Fruit fly (Drosophila melanogaster) whole organism, embryonic: ENCODE results near the gene Msh6.

Experiments
- Abd-B ChIP-seq: fragments of 200-800 bp; sonication (Bioruptor generic); optimal IDR thresholded peaks from 2 replicates; lab custom pipeline; 2018; ENCODE audit warnings: missing biosample characterization, mild to moderate bottlenecking, missing genetic modification characterization, moderate library complexity
- B-H2 ChIP-seq: fragments of 200-800 bp; sonication (Bioruptor generic); optimal IDR thresholded peaks from 2 replicates; lab custom pipeline; 2018; ENCODE audit warnings: missing biosample characterization, mild to moderate bottlenecking, missing genetic modification characterization
- Blimp-1 ChIP-seq: fragments of 200-800 bp; sonication (Bioruptor generic); optimal IDR thresholded peaks from 3 replicates; lab custom pipeline; 2018; ENCODE audit warnings: missing biosample characterization, missing genetic modification characterization, mild to moderate bottlenecking, moderate library complexity, missing genetic modification reagents
- CG10209 ChIP-seq: fragments of 200-800 bp; sonication (Bioruptor generic); optimal IDR thresholded peaks from 3 replicates; lab custom pipeline; 2017; ENCODE audit warnings: missing biosample characterization, mild to moderate bottlenecking, missing genetic modification characterization, missing genetic modification reagents
- CG10267 ChIP-seq: fragments of 200-800 bp; sonication (Bioruptor generic); optimal IDR thresholded peaks from 2 replicates; lab custom pipeline; 2018; ENCODE audit warnings: missing biosample characterization, mild to moderate bottlenecking, missing genetic modification characterization, moderate library complexity
- CG10321 ChIP-seq: fragments of 200-800 bp; sonication (Bioruptor generic); IDR thresholded peaks from 2 replicates; pipeline ENCODE4 v1.3.6; 2022; ENCODE audit warnings: missing biosample characterization, missing genetic modification characterization
- CG10366 ChIP-seq: fragments of 200-800 bp; sonication (Bioruptor generic); IDR thresholded peaks from 2 replicates; pipeline ENCODE4 v1.3.6; 2022; ENCODE audit warnings: missing biosample characterization, missing genetic modification characterization
- CG10431 ChIP-seq: fragments of 200-800 bp; sonication (Bioruptor generic); optimal IDR thresholded peaks from 3 replicates; lab custom pipeline; 2018; ENCODE audit warnings: missing biosample characterization, mild to moderate bottlenecking, missing genetic modification characterization
- CG11504 ChIP-seq: fragments of 200-800 bp; sonication (Bioruptor generic); optimal IDR thresholded peaks from 3 replicates; lab custom pipeline; 2019; ENCODE audit warnings: missing biosample characterization, mild to moderate bottlenecking, missing genetic modification characterization, moderate library complexity
- CG12391 ChIP-seq: fragments of 200-800 bp; sonication (Bioruptor generic); optimal IDR thresholded peaks from 3 replicates; lab custom pipeline; 2018; ENCODE audit warnings: missing biosample characterization, mild to moderate bottlenecking, missing genetic modification characterization, moderate library complexity
- CG12769 ChIP-seq: fragments of 200-800 bp; sonication (Bioruptor generic); optimal IDR thresholded peaks from 2 replicates; lab custom pipeline; 2019; ENCODE audit warnings: missing biosample characterization, mild to moderate bottlenecking, missing genetic modification characterization, moderate library complexity
- CG14441 ChIP-seq: fragments of 200-800 bp; sonication (Bioruptor generic); IDR thresholded peaks from 2 replicates; pipeline ENCODE4 v1.3.6; 2022; ENCODE audit warnings: missing biosample characterization, missing genetic modification characterization
- CG17361 ChIP-seq: fragments of 200-800 bp; sonication (Bioruptor generic); IDR thresholded peaks from 3 replicates; pipeline ENCODE4 v1.3.6; 2022; ENCODE audit warnings: missing biosample characterization, missing genetic modification characterization
- CG17829 ChIP-seq: fragments of 200-800 bp; optimal IDR thresholded peaks from 2 replicates; lab custom pipeline; 2019; ENCODE audit warnings: missing biosample characterization, mild to moderate bottlenecking, missing genetic modification characterization, moderate library complexity
- CG1832 ChIP-seq: fragments of 200-800 bp; sonication (Bioruptor generic); optimal IDR thresholded peaks from 2 replicates; lab custom pipeline; 2017; ENCODE audit warnings: missing biosample characterization, mild to moderate bottlenecking, missing genetic modification characterization, inconsistent platforms
- CG2712 ChIP-seq: fragments of 200-800 bp; optimal IDR thresholded peaks from 3 replicates; lab custom pipeline; 2019; ENCODE audit warnings: missing biosample characterization, mild to moderate bottlenecking, missing genetic modification characterization, moderate library complexity
- CG30403 ChIP-seq: fragments of 200-800 bp; sonication (Bioruptor generic); optimal IDR thresholded peaks from 3 replicates; lab custom pipeline; 2016; ENCODE audit warnings: missing biosample characterization, missing genetic modification characterization
- CG3065 ChIP-seq: fragments of 200-800 bp; sonication (Bioruptor generic); optimal IDR thresholded peaks from 2 replicates; lab custom pipeline; 2016; ENCODE audit warnings: missing biosample characterization, missing genetic modification characterization
- CG32532 ChIP-seq: fragments of 200-800 bp; sonication (Bioruptor generic); IDR thresholded peaks from 2 replicates; pipeline ENCODE4 v1.3.6; 2022; ENCODE audit warnings: missing biosample characterization, missing genetic modification characterization
- Drgx ChIP-seq: fragments of 200-800 bp; sonication (Bioruptor generic); IDR thresholded peaks from 2 replicates; pipeline ENCODE4 v1.3.6; 2022; ENCODE audit warnings: missing biosample characterization, missing genetic modification characterization
- H2.0 ChIP-seq: fragments of 200-800 bp; sonication (Bioruptor generic); IDR thresholded peaks from 2 replicates; pipeline ENCODE4 v1.3.6; 2022; ENCODE audit warnings: missing biosample characterization, missing genetic modification characterization
- Hr3 ChIP-seq: fragments of 200-800 bp; sonication (Bioruptor generic); optimal IDR thresholded peaks from 3 replicates; lab custom pipeline; 2016; ENCODE audit warnings: missing biosample characterization, missing genetic modification characterization
- Hr39 ChIP-seq: fragments of >200 bp; optimal IDR thresholded peaks from 2 replicates; lab custom pipeline; 2017
- Hsf ChIP-seq: fragments of 200-800 bp; sonication (Bioruptor generic); optimal IDR thresholded peaks from 3 replicates; lab custom pipeline; 2016; ENCODE audit warnings: missing biosample characterization, missing genetic modification characterization
- NFAT ChIP-seq: fragments of 200-800 bp; sonication (Bioruptor generic); IDR thresholded peaks from 2 replicates; pipeline ENCODE4 v1.3.6; 2022; ENCODE audit warnings: missing biosample characterization, missing genetic modification characterization
- Nf-YC ChIP-seq: fragments of 200-800 bp; optimal IDR thresholded peaks from 3 replicates; lab custom pipeline; 2019; ENCODE audit warnings: missing biosample characterization, mild to moderate bottlenecking, missing genetic modification characterization, moderate library complexity
- Pdp1 ChIP-seq, 2 experiments: fragments of 200-800 bp; sonication (Bioruptor generic); optimal IDR thresholded peaks; 3 replicates each; lab custom pipeline; 2016; ENCODE audit warnings: missing biosample characterization in 2 of 2, missing genetic modification characterization in 2 of 2, mild to moderate bottlenecking in 1 of 2, moderate library complexity in 1 of 2
- Tbp ChIP-seq: fragments of >200 bp; optimal IDR thresholded peaks from 2 replicates; lab custom pipeline; 2018; ENCODE audit warnings: missing biosample characterization, missing genetic modification characterization
- amos ChIP-seq: fragments of 200-800 bp; sonication (Bioruptor generic); IDR thresholded peaks from 2 replicates; pipeline ENCODE4 v1.3.6; 2022; ENCODE audit warnings: missing biosample characterization, missing genetic modification characterization; ENCODE audit not compliant: partially characterized antibody
- bcd ChIP-seq: fragments of 200-800 bp; sonication (Bioruptor generic); optimal IDR thresholded peaks from 2 replicates; lab custom pipeline; 2017; ENCODE audit warnings: missing biosample characterization, mild to moderate bottlenecking, missing genetic modification characterization
- chinmo ChIP-seq: fragments of 200-800 bp; sonication (Bioruptor generic); IDR thresholded peaks from 4 replicates; pipeline ENCODE4 v1.3.6; 2022; ENCODE audit warnings: missing biosample characterization, missing genetic modification characterization; ENCODE audit not compliant: partially characterized antibody
- dpn ChIP-seq, 2 experiments: fragments of 200-800 bp; sonication (Bioruptor generic); optimal IDR thresholded peaks; 3 replicates each; lab custom pipeline; 2016; ENCODE audit warnings: missing biosample characterization in 2 of 2, missing genetic modification characterization in 2 of 2
- fru ChIP-seq: fragments of >200 bp; optimal IDR thresholded peaks from 2 replicates; lab custom pipeline; 2017
- gsb ChIP-seq: fragments of 200-800 bp; sonication (Bioruptor generic); IDR thresholded peaks from 2 replicates; pipeline ENCODE4 v1.3.6; 2022; ENCODE audit warnings: missing biosample characterization, missing genetic modification characterization
- hkb ChIP-seq, 2 experiments: fragments of 200-800 bp in 1 of 2; fragments of >200 bp in 1 of 2; sonication (Bioruptor generic) in 1 of 2; IDR thresholded peaks in 1 of 2; optimal IDR thresholded peaks in 1 of 2; 2 replicates each; pipeline versions ENCODE4 v1.3.6 to Lab custom; 2017 to 2022; ENCODE audit warnings: missing biosample characterization in 1 of 2, missing genetic modification characterization in 1 of 2
- kah ChIP-seq: fragments of 200-800 bp; sonication (Bioruptor generic); optimal IDR thresholded peaks from 2 replicates; lab custom pipeline; 2018; ENCODE audit warnings: missing biosample characterization, mild to moderate bottlenecking, missing genetic modification characterization
- kay ChIP-seq: fragments of 200-800 bp; sonication (Bioruptor generic); optimal IDR thresholded peaks from 2 replicates; lab custom pipeline; 2016; ENCODE audit warnings: missing biosample characterization, missing genetic modification characterization
- kni ChIP-seq: fragments of 200-800 bp; sonication (Bioruptor generic); optimal IDR thresholded peaks from 3 replicates; lab custom pipeline; 2017; ENCODE audit warnings: mild to moderate bottlenecking, missing biosample characterization, missing genetic modification reagents, missing genetic modification characterization
- phol ChIP-seq: fragments of 200-800 bp; sonication (Bioruptor generic); optimal IDR thresholded peaks from 3 replicates; lab custom pipeline; 2018; ENCODE audit warnings: missing biosample characterization, mild to moderate bottlenecking, missing genetic modification characterization, moderate library complexity
- scrt ChIP-seq: fragments of 200-800 bp; sonication (Bioruptor generic); optimal IDR thresholded peaks from 2 replicates; lab custom pipeline; 2018; ENCODE audit warnings: missing biosample characterization, mild to moderate bottlenecking, missing genetic modification characterization, moderate library complexity
- slbo ChIP-seq: fragments of 200-800 bp; sonication (Bioruptor generic); IDR thresholded peaks from 2 replicates; pipeline ENCODE4 v1.3.6; 2022; ENCODE audit warnings: missing biosample characterization, missing genetic modification characterization
- slou ChIP-seq: fragments of 200-800 bp; sonication (Bioruptor generic); optimal IDR thresholded peaks from 3 replicates; lab custom pipeline; 2016; ENCODE audit warnings: missing biosample characterization, missing genetic modification characterization
- sob ChIP-seq: fragments of 200-800 bp; sonication (Bioruptor generic); IDR thresholded peaks from 2 replicates; pipeline ENCODE4 v1.3.6; 2022; ENCODE audit warnings: missing biosample characterization, missing genetic modification characterization
- stwl ChIP-seq: fragments of 200-800 bp; sonication (Bioruptor generic); optimal IDR thresholded peaks from 3 replicates; lab custom pipeline; 2018; ENCODE audit warnings: missing biosample characterization, mild to moderate bottlenecking, missing genetic modification characterization, moderate library complexity
- tin ChIP-seq: fragments of 200-800 bp; sonication (Bioruptor generic); optimal IDR thresholded peaks from 3 replicates; lab custom pipeline; 2016; ENCODE audit warnings: missing biosample characterization, missing genetic modification characterization
- trem ChIP-seq: fragments of 200-800 bp; optimal IDR thresholded peaks from 3 replicates; lab custom pipeline; 2019; ENCODE audit warnings: missing biosample characterization, mild to moderate bottlenecking, missing genetic modification characterization, moderate library complexity
- ttk ChIP-seq: fragments of 200-800 bp; sonication (Bioruptor generic); IDR thresholded peaks from 2 replicates; pipeline ENCODE4 v2.1.2; 2022; ENCODE audit warnings: missing biosample characterization, missing genetic modification characterization
- unpg ChIP-seq: fragments of 200-800 bp; sonication (Bioruptor generic); optimal IDR thresholded peaks from 3 replicates; lab custom pipeline; 2018; ENCODE audit warnings: missing biosample characterization, mild to moderate bottlenecking, missing genetic modification characterization, moderate library complexity

Msh6 gene

DNA sequence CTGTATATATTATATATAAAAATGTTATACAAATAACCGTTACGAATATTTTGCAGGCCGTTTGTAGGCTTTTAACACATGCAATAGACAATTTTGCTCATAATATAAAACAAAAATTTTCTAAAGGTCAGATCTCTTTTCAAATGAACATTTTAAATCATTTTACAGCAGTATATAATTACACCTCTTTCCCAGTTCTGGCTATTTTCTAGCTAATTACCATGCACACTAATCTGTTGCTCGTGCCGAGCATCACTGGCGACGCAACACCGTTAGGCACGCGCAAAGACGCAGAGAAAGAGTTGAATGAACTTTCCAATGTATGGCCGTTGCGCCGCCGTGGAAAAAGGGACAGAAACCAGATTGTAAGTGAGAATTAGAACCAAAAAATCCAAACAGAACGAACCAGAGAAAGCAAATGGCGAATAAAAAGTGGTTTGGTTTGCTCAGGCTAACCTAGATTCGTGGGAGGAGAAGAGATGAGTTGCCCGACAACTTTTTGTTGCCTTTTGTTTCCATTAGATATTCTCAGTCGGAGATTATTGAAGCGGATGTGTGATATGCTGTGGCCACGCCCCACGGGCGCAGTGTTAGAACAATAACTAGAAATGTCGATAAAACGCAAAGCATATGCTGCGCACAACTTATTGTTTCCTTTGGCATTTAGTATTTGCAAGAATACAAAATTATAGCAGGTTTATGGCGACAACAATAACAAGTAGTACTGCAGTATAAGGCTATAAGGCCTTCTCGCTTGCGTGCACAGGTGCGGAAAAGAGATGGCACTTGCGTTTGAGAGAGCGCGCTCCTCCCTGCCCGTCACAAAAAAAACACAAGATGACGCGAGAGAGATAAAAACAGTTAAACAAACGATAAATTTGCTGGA is 17.0 kb downstream of the Msh6 start (continued):
- TF ChIP-seq CG32532 (GFP tag; lab: Robert Waterston, UW) (peak; percentile 55; the same call in 1 of the 2 replicates), CG2712 (tag; lab: Kevin White, UChicago) (peak; percentile 56), ttk (GFP tag; lab: Robert Waterston, UW) (peak; percentile 37; the same call in 1 of the 2 replicates), scrt (peak; percentile 51), CG10366 (GFP tag; lab: Robert Waterston, UW) (peak; percentile 40), kay (GFP tag; lab: Kevin White, UChicago) (peak; percentile 30), amos (GFP tag; lab: Robert Waterston, UW) (peak; percentile 4; the same call in 1 of the 2 replicates), CG1832 (peak; percentile 83), Nf-YC (tag; lab: Kevin White, UChicago) (peak; percentile 20), Hr39 (no peak), kni (GFP tag; lab: Kevin White, UChicago) (peak; percentile 83), CG14441 (peak; percentile 26; the same call in 1 of the 2 replicates), Hr3 (GFP tag; lab: Kevin White, UChicago) (no peak), NFAT (GFP tag; lab: Robert Waterston, UW) (0 out of 2 replicates have a peak, but pooled peaks have one; percentile 19), CG10321 (GFP tag; lab: Robert Waterston, UW) (peak; percentile 96), sob (GFP tag; lab: Robert Waterston, UW) (peak; percentile 25; the same call in 1 of the 2 replicates), CG17361 (GFP tag; lab: Robert Waterston, UW) (peak; percentile 50; the same call in 2 of the 3 replicates), CG12769 (peak; percentile 14), B-H2 (GFP tag; lab: Kevin White, UChicago) (peak; percentile 15), phol (tag; lab: Kevin White, UChicago) (peak; percentile 16), slou (no peak), Pdp1 (GFP tag; optimal IDR thresholded peaks at IDR 0.05; lab: Kevin White, UChicago) (peak in 1 of 2 experiments; percentile 29), CG10267 (tag; lab: Kevin White, UChicago) (peak; percentile 8), CG10431 (GFP tag; lab: Kevin White, UChicago) (no peak), Blimp-1 (GFP tag; lab: Kevin White, UChicago) (peak; percentile 16), unpg (GFP tag; lab: Kevin White, UChicago) (peak; percentile 16), Drgx (peak; percentile 42; the same call in 1 of the 2 replicates), tin (peak; percentile 40), Tbp (GFP tag; lab: Kevin White, UChicago) (no peak), chinmo (GFP tag; lab: Robert Waterston, UW) (peak; percentile 80; the same call in 3 of the 4 replicates), H2.0 (GFP tag; lab: Robert Waterston, UW) (0 out of 2 replicates have a peak, but pooled peaks have one; percentile 26), kah (GFP tag; lab: Kevin White, UChicago) (peak; percentile 0), slbo (GFP tag; lab: Robert Waterston, UW) (peak; percentile 60), dpn (GFP tag; optimal IDR thresholded peaks at IDR 0.05; lab: Kevin White, UChicago) (peak in 1 of 2 experiments; percentile 36), trem (tag; lab: Kevin White, UChicago) (peak; percentile 5), CG3065 (GFP tag; lab: Kevin White, UChicago) (peak; percentile 17), gsb (no peak), Abd-B (GFP tag; lab: Kevin White, UChicago) (peak; percentile 3), CG10209 (GFP tag; lab: Kevin White, UChicago) (peak; percentile 32), stwl (no peak), Hsf (GFP tag; lab: Kevin White, UChicago) (peak; percentile 15), fru (lab: Kevin White, UChicago) (no peak), CG11504 (tag; lab: Kevin White, UChicago) (peak; percentile 37), CG17829 (tag; lab: Kevin White, UChicago) (no peak), bcd (GFP tag; lab: Kevin White, UChicago) (no peak), hkb (optimal IDR thresholded peaks at IDR 0.05; lab: Kevin White, UChicago) (no peak), hkb (GFP tag; IDR thresholded peaks at IDR 0.05; lab: Robert Waterston, UW) (peak; percentile 7; the same call in 1 of the 2 replicates), CG30403 (peak; percentile 59), CG12391 (tag; lab: Kevin White, UChicago) (peak; percentile 46)
